Fruit fly (Drosophila melanogaster): ENCODE results near the gene kkv.

The kkv gene

DNA sequence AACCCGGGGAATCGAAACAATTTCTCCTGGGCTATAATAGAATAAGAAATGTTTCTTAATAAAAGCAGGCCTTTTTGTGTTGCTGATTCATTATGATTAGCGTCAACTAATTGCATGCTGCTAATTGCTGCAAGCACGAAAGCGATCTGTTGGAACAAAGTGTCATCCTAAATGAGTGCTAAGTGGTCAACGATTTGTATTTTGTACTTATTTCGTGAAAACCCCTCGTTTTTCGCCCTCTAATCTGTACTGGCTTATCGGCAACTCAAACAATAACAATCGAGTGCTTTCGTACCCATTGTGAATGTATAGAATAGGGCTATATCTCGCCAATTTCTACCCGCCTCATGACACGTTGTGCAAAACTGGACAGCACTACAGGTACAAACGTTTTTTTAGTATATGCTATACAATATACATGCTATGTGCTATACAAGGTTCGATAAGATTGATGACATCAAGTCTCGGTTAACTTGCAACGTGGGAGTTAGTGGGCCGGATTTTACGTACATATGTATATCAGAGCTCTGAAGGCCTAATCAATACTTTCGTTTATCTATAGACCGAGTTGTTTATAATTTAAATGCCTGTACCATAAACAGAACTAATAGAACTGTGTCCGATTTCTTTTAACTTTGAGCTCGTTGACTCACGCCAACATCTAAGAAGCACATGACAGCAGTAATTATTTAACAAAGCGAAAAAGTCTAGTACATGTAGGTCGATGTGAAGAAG is 28.0 kb downstream of the kkv start:
- TF ChIP-seq CG6163 (GFP tag; IDR thresholded peaks at IDR 0.05) = no peak
- peak; percentile 55 for TF ChIP-seq Eip78C (GFP tag)
- peak; percentile 33 for TF ChIP-seq fkh (GFP tag; optimal IDR thresholded peaks at IDR 0.05)
- TF ChIP-seq CG8119 (GFP tag; IDR thresholded peaks at IDR 0.05) = no peak
- peak; percentile 21 for TF ChIP-seq Eip93F (GFP tag; optimal IDR thresholded peaks at IDR 0.05)
- TF ChIP-seq Smox (GFP tag; optimal IDR thresholded peaks at IDR 0.05) = no peak
- peak; percentile 3 for TF ChIP-seq esn (GFP tag; optimal IDR thresholded peaks at IDR 0.05)
- peak; percentile 55 for TF ChIP-seq vri (GFP tag; optimal IDR thresholded peaks at IDR 0.05)
- peak; percentile 58 for TF ChIP-seq svp (GFP tag)

DNA sequence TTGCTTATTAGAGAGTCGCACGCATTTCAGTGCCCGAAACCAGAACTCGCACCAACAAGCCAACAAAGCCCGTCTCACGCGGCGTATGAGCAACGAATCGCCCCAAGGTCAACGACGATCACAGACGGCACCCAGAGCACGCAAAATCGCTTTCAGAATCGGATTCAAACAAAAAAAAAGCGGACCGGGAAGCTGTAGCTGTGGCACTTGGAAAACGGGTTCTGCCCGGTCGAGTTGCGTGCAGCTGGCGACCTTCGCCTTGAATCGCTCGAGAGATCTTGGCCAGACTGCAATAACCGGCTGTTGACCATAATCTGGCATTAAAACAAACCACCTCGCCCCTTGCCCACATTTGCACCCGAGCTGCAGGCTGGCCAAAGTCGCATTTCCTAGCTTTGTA is 29.3 kb downstream of the kkv start:
- TF ChIP-seq dac (GFP tag; optimal IDR thresholded peaks at IDR 0.05) (no peak), CG11902 (GFP tag; optimal IDR thresholded peaks at IDR 0.05) (no peak), CG6276 (GFP tag; optimal IDR thresholded peaks at IDR 0.05) (no peak), Hr38 (GFP tag; optimal IDR thresholded peaks at IDR 0.05) (no peak), CG8632 (GFP tag; optimal IDR thresholded peaks at IDR 0.05) (no peak), eg (GFP tag; IDR thresholded peaks at IDR 0.05) (no peak; the same call in 2 of the 3 replicates), net (GFP tag; optimal IDR thresholded peaks at IDR 0.05) (peak; percentile 18), Lpt (GFP tag; optimal IDR thresholded peaks at IDR 0.05) (peak; percentile 47), Eip75B (GFP tag; optimal IDR thresholded peaks at IDR 0.05) (peak; percentile 68), CG1621 (tag; optimal IDR thresholded peaks at IDR 0.05) (peak; percentile 74), Smox (GFP tag; optimal IDR thresholded peaks at IDR 0.05) (no peak), CG10669 (GFP tag; optimal IDR thresholded peaks at IDR 0.05) (no peak), Blimp-1 (GFP tag; optimal IDR thresholded peaks at IDR 0.05) (peak; percentile 43), CG6163 (GFP tag; IDR thresholded peaks at IDR 0.05) (0 out of 3 replicates have a peak, but pooled peaks have one; percentile 17), CG9139 (GFP tag; optimal IDR thresholded peaks at IDR 0.05) (peak; percentile 34), CG6808 (GFP tag; optimal IDR thresholded peaks at IDR 0.05) (peak; percentile 32), svp (GFP tag) (peak; percentile 78), ss (GFP tag; optimal IDR thresholded peaks at IDR 0.05) (peak; percentile 56 to 99), esn (GFP tag; optimal IDR thresholded peaks at IDR 0.05) (no peak), Sox102F (GFP tag; optimal IDR thresholded peaks at IDR 0.05) (no peak), Gug (GFP tag; IDR thresholded peaks at IDR 0.05) (no peak), OdsH (GFP tag; optimal IDR thresholded peaks at IDR 0.05) (no peak), Eip78C (GFP tag) (peak; percentile 25), CG6854 (GFP tag; optimal IDR thresholded peaks at IDR 0.05) (peak; percentile 90), CG8119 (GFP tag; IDR thresholded peaks at IDR 0.05) (no peak), Hr39 (GFP tag; optimal IDR thresholded peaks at IDR 0.05) (peak; percentile 35), lz (GFP tag; optimal IDR thresholded peaks at IDR 0.05) (no peak)

DNA sequence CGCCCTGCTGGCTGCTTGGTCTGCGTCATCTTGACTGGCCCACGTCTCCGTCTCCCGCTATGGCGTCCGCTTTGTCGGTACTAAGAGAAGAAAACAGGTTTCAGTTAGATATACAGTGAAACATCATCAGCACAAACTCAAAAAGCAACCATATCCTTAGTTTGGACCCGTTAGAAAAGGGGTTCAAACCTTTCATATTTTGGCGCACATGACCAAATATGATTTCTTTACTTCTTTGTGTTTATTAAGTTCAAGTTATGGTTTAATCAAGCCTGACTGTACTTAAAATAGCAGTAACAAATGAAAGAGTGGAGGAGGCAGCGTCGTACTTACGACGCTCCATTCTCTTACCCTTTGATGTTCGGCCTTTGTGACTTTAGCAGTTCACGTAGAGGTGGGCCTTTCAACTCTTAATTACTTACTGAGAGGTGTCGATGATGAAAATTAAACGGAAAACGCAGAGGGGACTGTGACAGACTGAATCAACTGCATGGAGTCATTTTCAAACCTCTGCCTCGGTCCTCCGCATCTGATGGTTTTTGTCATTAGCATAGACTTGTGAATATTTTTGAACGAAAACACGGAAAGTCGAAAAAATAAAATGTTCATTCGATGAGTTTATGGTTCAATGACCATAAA is 30.9 kb downstream of the kkv start:
- TF ChIP-seq Sox15 (GFP tag; optimal IDR thresholded peaks at IDR 0.05) (peak; percentile 78), Met (GFP tag; optimal IDR thresholded peaks at IDR 0.05) (peak; percentile 93), CG8319 (GFP tag; optimal IDR thresholded peaks at IDR 0.05) (peak; percentile 80), CG11762 (GFP tag; optimal IDR thresholded peaks at IDR 0.05; ENCODE audit: insufficient read depth) (peak; percentile 84), Sox102F (GFP tag; optimal IDR thresholded peaks at IDR 0.05) (peak; percentile 91), topi (GFP tag; optimal IDR thresholded peaks at IDR 0.05) (peak; percentile 92), CG3032 (tag; optimal IDR thresholded peaks at IDR 0.05) (peak; percentile 84), CG6276 (GFP tag; optimal IDR thresholded peaks at IDR 0.05) (no peak), CG6808 (GFP tag; optimal IDR thresholded peaks at IDR 0.05) (no peak), CG11294 (GFP tag; IDR thresholded peaks at IDR 0.05) (peak; percentile 86), CG10631 (GFP tag; optimal IDR thresholded peaks at IDR 0.05) (peak; percentile 92), Hr38 (GFP tag; optimal IDR thresholded peaks at IDR 0.05) (peak; percentile 56), OdsH (GFP tag; optimal IDR thresholded peaks at IDR 0.05) (peak; percentile 92), Gug (GFP tag; IDR thresholded peaks at IDR 0.05) (peak; percentile 87), CG32006 (GFP tag; optimal IDR thresholded peaks at IDR 0.05) (peak; percentile 94), CG15336 (GFP tag; IDR thresholded peaks at IDR 0.05) (peak; percentile 95), CG11902 (GFP tag; optimal IDR thresholded peaks at IDR 0.05) (peak; percentile 83), Lpt (GFP tag; optimal IDR thresholded peaks at IDR 0.05) (peak; percentile 94), CG31627 (GFP tag; optimal IDR thresholded peaks at IDR 0.05) (peak; percentile 90), Eip93F (GFP tag; optimal IDR thresholded peaks at IDR 0.05) (peak; percentile 57), CG6854 (GFP tag; optimal IDR thresholded peaks at IDR 0.05) (peak; percentile 51), fd59A (GFP tag; optimal IDR thresholded peaks at IDR 0.05) (peak; percentile 85), acj6 (GFP tag; optimal IDR thresholded peaks at IDR 0.05) (peak; percentile 92), spab (GFP tag; optimal IDR thresholded peaks at IDR 0.05) (peak; percentile 85), Ets96B (tag; optimal IDR thresholded peaks at IDR 0.05) (peak; percentile 93), CG8119 (GFP tag; IDR thresholded peaks at IDR 0.05) (peak; percentile 95)

Data from whole organism, prepupa.